Worm (Caenorhabditis elegans) whole organism, early embryonic: ENCODE measurements around the gene C28D4.8.

Source experiments
- B0310.2 ChIP-seq: sonication (generic microtip); optimal IDR thresholded peaks from 2 replicates; lab custom pipeline; 2016; ENCODE audit warnings: mild to moderate bottlenecking, missing genetic modification characterization, missing compliant biosample characterization
- F13C5.2 ChIP-seq: sonication (generic microtip); optimal IDR thresholded peaks from 2 replicates; lab custom pipeline; 2017; ENCODE audit warnings: mild to moderate bottlenecking, missing genetic modification characterization, inconsistent platforms, missing compliant biosample characterization
- aly-1 ChIP-seq: sonication (generic microtip); optimal IDR thresholded peaks from 2 replicates; lab custom pipeline; 2016; ENCODE audit warnings: missing genetic modification characterization, missing compliant biosample characterization
- ama-1 ChIP-seq: fragments of 150-350 bp; optimal IDR thresholded peaks from 2 replicates; lab custom pipeline; 2014
- ceh-13 ChIP-seq: fragments of 200-800 bp; sonication (Bioruptor generic); optimal IDR thresholded peaks from 2 replicates; lab custom pipeline; 2018; ENCODE audit warnings: mild to moderate bottlenecking, missing genetic modification characterization, missing compliant biosample characterization
- ceh-36 ChIP-seq: sonication (generic microtip); optimal IDR thresholded peaks from 2 replicates; lab custom pipeline; 2016; ENCODE audit warnings: missing genetic modification characterization, inconsistent platforms, missing compliant biosample characterization
- ets-7 ChIP-seq: sonication (generic microtip); optimal IDR thresholded peaks from 2 replicates; lab custom pipeline; 2016; ENCODE audit warnings: missing genotype, missing genetic modification characterization, missing compliant biosample characterization
- flt-1 ChIP-seq: fragments of 200-800 bp; sonication (Bioruptor generic); IDR thresholded peaks from 2 replicates; pipeline ENCODE4 v1.3.6; 2022; ENCODE audit warnings: missing genetic modification characterization, missing compliant biosample characterization
- hmbx-1 ChIP-seq: sonication (generic microtip); optimal IDR thresholded peaks from 2 replicates; lab custom pipeline; 2016; ENCODE audit warnings: mild to moderate bottlenecking, missing genetic modification characterization, missing compliant biosample characterization
- hmg-4 ChIP-seq: fragments of 200-800 bp; sonication (Bioruptor generic); optimal IDR thresholded peaks from 2 replicates; lab custom pipeline; 2018; ENCODE audit warnings: mild to moderate bottlenecking, missing genetic modification characterization, missing compliant biosample characterization
- hnd-1 ChIP-seq: sonication (generic microtip); optimal IDR thresholded peaks from 2 replicates; lab custom pipeline; 2016; ENCODE audit warnings: missing genetic modification characterization, missing compliant biosample characterization
- pes-1 ChIP-seq: fragments of 200-800 bp; sonication (Bioruptor generic); IDR thresholded peaks from 2 replicates; pipeline ENCODE4 v1.3.6; 2022; ENCODE audit warnings: missing genetic modification reagents, missing genetic modification characterization, missing compliant biosample characterization
- scrt-1 ChIP-seq: fragments of 200-800 bp; sonication (Bioruptor generic); IDR thresholded peaks from 2 replicates; pipeline ENCODE4 v1.3.6; 2022; ENCODE audit warnings: missing genetic modification characterization, missing compliant biosample characterization
- sea-1 ChIP-seq: fragments of 200-800 bp; sonication (Bioruptor generic); conservative IDR thresholded peaks from 2 replicates; pipeline ENCODE4 v1.3.6; 2022; ENCODE audit warnings: missing genetic modification characterization, missing compliant biosample characterization
- tbx-11 ChIP-seq: fragments of 200-800 bp; sonication (Bioruptor generic); IDR thresholded peaks from 2 replicates; pipeline ENCODE4 v1.3.6; 2022; ENCODE audit warnings: missing genetic modification characterization, missing compliant biosample characterization
- tbx-37 ChIP-seq: fragments of 200-800 bp; sonication (Bioruptor generic); conservative IDR thresholded peaks from 2 replicates; pipeline ENCODE4 v1.3.6; 2022; ENCODE audit warnings: missing genetic modification reagents, missing genetic modification characterization, missing compliant biosample characterization
- tra-4 ChIP-seq: sonication (generic microtip); optimal IDR thresholded peaks from 2 replicates; lab custom pipeline; 2017; ENCODE audit warnings: missing genetic modification characterization, missing compliant biosample characterization

C28D4.8 gene

ce11 chrIV:9712782-9713181 lies 35.5 kb downstream of the C28D4.8 start, which contains the start of gene K01H12.4:
Gene K01H12.4 (plus strand): TSS chrIV:9713082.
- no peak for TF ChIP-seq sea-1 (GFP tag; lab: Robert Waterston, UW)
- no peak for TF ChIP-seq hnd-1 (tag; lab: Kevin White, UChicago)
- TF ChIP-seq hmbx-1 (tag; lab: Kevin White, UChicago) = no peak
- no peak for TF ChIP-seq tbx-37 (GFP tag; lab: Robert Waterston, UW)
- no peak for TF ChIP-seq hmg-4 (GFP tag; lab: Kevin White, UChicago)
- TF ChIP-seq F13C5.2 (tag; lab: Kevin White, UChicago) = no peak
- TF ChIP-seq scrt-1 (GFP tag; lab: Robert Waterston, UW) = no peak
- no peak for TF ChIP-seq ceh-36

- no peak for TF ChIP-seq tbx-37 (GFP tag; lab: Robert Waterston, UW)
- no peak for TF ChIP-seq ets-7 (tag; lab: Kevin White, UChicago)
- no peak for TF ChIP-seq ceh-36
- TF ChIP-seq pes-1 (GFP tag; lab: Robert Waterston, UW) = no peak
- TF ChIP-seq hnd-1 (tag; lab: Kevin White, UChicago) = no peak
These were observed 38.4 kb downstream of the C28D4.8 start, which contains the start of gene nhr-38 for ce11 chrIV:9709887-9710286. Gene nhr-38 (plus strand): TSS chrIV:9710187.

- TF ChIP-seq B0310.2 (tag; lab: Kevin White, UChicago) = no peak
- TF ChIP-seq tbx-37 (GFP tag; lab: Robert Waterston, UW) = no peak
- no peak for TF ChIP-seq hnd-1 (tag; lab: Kevin White, UChicago)
- TF ChIP-seq ama-1 (lab: Kevin White, UChicago) = no peak
- TF ChIP-seq tbx-11 = no peak
- TF ChIP-seq ets-7 (tag; lab: Kevin White, UChicago) = no peak
- TF ChIP-seq scrt-1 (GFP tag; lab: Robert Waterston, UW) = no peak
- TF ChIP-seq aly-1 (tag; lab: Kevin White, UChicago) = no peak
- TF ChIP-seq ceh-36 = no peak
- no peak for TF ChIP-seq pes-1 (GFP tag; lab: Robert Waterston, UW)
- no peak for TF ChIP-seq tra-4 (tag; lab: Kevin White, UChicago)
These were observed 39.0 kb downstream of the C28D4.8 start, which contains the start of gene ant-1.3 for ce11 chrIV:9709205-9709604. Gene ant-1.3 (minus strand): TSS chrIV:9709305.

- TF ChIP-seq flt-1 (GFP tag; lab: Robert Waterston, UW) (no peak), hmbx-1 (tag; lab: Kevin White, UChicago) (no peak), sea-1 (GFP tag; lab: Robert Waterston, UW) (no peak), pes-1 (GFP tag; lab: Robert Waterston, UW) (no peak), tra-4 (tag; lab: Kevin White, UChicago) (no peak), tbx-11 (no peak), ama-1 (lab: Kevin White, UChicago) (no peak), hmg-4 (GFP tag; lab: Kevin White, UChicago) (no peak), ceh-36 (no peak), B0310.2 (tag; lab: Kevin White, UChicago) (no peak), ets-7 (tag; lab: Kevin White, UChicago) (no peak), aly-1 (tag; lab: Kevin White, UChicago) (no peak), scrt-1 (GFP tag; lab: Robert Waterston, UW) (no peak)
These were observed 41.5 kb downstream of the C28D4.8 start, which contains the start of the genes dcaf-1 and dph-3 for ce11 chrIV:9706704-9707197. Gene dcaf-1 (minus strand): TSS chrIV:9706723. Gene dph-3 (plus strand): TSS chrIV:9707147.

ce11 chrIV:9699062-9699461 lies 49.2 kb downstream of the C28D4.8 start:
- no peak for TF ChIP-seq hmg-4 (GFP tag; lab: Kevin White, UChicago)
- no peak for TF ChIP-seq B0310.2 (tag; lab: Kevin White, UChicago)
- no peak for TF ChIP-seq tbx-37 (GFP tag; lab: Robert Waterston, UW)
- TF ChIP-seq flt-1 (GFP tag; lab: Robert Waterston, UW) = no peak
- no peak for TF ChIP-seq scrt-1 (GFP tag; lab: Robert Waterston, UW)
- no peak for TF ChIP-seq pes-1 (GFP tag; lab: Robert Waterston, UW)
- no peak for TF ChIP-seq F13C5.2 (tag; lab: Kevin White, UChicago)
- TF ChIP-seq ceh-13 (GFP tag; lab: Kevin White, UChicago) = no peak
- no peak for TF ChIP-seq sea-1 (GFP tag; lab: Robert Waterston, UW)
- no peak for TF ChIP-seq tbx-11
- no peak for TF ChIP-seq ceh-36
- no peak for TF ChIP-seq ets-7 (tag; lab: Kevin White, UChicago)
- no peak for TF ChIP-seq ama-1 (lab: Kevin White, UChicago)
- no peak for TF ChIP-seq tra-4 (tag; lab: Kevin White, UChicago)
- TF ChIP-seq hnd-1 (tag; lab: Kevin White, UChicago) = no peak
- TF ChIP-seq hmbx-1 (tag; lab: Kevin White, UChicago) = no peak
- no peak for TF ChIP-seq aly-1 (tag; lab: Kevin White, UChicago)

ce11 chrIV:9697869-9698268 lies 50.4 kb downstream of the C28D4.8 start:
- TF ChIP-seq B0310.2 (tag; lab: Kevin White, UChicago) = no peak
- no peak for TF ChIP-seq hmg-4 (GFP tag; lab: Kevin White, UChicago)
- TF ChIP-seq ets-7 (tag; lab: Kevin White, UChicago) = no peak
- TF ChIP-seq tra-4 (tag; lab: Kevin White, UChicago) = no peak
- TF ChIP-seq flt-1 (GFP tag; lab: Robert Waterston, UW) = no peak
- TF ChIP-seq tbx-11 = no peak
- no peak for TF ChIP-seq scrt-1 (GFP tag; lab: Robert Waterston, UW)
- TF ChIP-seq hnd-1 (tag; lab: Kevin White, UChicago) = no peak
- no peak for TF ChIP-seq tbx-37 (GFP tag; lab: Robert Waterston, UW)
- no peak for TF ChIP-seq ceh-13 (GFP tag; lab: Kevin White, UChicago)
- TF ChIP-seq aly-1 (tag; lab: Kevin White, UChicago) = no peak
- TF ChIP-seq ceh-36 = no peak
- no peak for TF ChIP-seq ama-1 (lab: Kevin White, UChicago)
- no peak for TF ChIP-seq sea-1 (GFP tag; lab: Robert Waterston, UW)
- no peak for TF ChIP-seq F13C5.2 (tag; lab: Kevin White, UChicago)
